Fruit fly (Drosophila melanogaster): ENCODE measurements around the gene GstZ2.

GstZ2 gene

DNA sequence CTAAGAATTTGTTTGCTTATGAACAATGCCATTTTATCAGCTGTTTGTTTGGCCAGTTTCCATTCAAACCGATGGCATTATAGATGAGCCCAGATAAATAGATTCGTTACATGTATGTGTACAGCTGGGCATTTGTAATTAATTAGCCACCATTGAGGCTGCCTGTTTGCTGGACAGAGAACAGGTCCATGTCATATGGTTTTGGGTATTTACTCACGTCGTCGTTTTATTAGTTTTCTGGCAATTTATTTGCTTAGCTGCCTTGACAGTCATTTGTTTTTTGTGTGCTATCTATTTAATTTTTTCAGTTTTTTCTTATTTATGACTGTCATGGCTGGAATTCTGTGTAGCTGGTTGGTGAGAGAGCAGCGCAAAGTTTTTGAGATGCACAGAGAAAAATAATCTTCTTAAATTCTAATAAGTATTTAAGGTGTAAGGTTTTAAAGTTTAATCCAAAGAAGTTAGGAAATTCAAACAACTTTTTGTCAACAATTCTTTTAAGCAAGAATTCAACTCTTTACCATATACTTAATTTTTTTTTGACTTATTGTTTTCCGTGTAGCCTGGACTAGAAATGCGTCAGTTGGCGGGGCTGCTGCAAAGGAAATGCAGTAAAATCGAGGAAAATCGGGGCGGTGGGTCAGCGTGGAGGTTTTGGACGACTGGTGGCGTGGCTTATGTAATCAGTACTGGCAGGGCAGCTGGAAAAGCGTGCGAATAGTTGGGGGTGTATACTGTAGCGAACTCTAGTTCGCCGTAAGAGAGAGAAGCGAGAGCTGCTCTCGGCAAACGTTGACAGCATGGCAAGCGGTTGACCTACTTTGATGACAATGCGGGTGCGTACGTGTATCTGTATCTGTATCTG lies 25.7 kb downstream of the GstZ2 start (continued):
- TF ChIP-seq gfzf (GFP tag; optimal IDR thresholded peaks at IDR 0.05), result no peak
- peak; percentile 67 for TF ChIP-seq org-1 (GFP tag; optimal IDR thresholded peaks at IDR 0.05)
- TF ChIP-seq oc (tag; optimal IDR thresholded peaks at IDR 0.05), result peak; percentile 69
- no peak for TF ChIP-seq Hey (tag; optimal IDR thresholded peaks at IDR 0.05)
- TF ChIP-seq HLHmδ (GFP tag; optimal IDR thresholded peaks at IDR 0.05), result no peak
- peak; percentile 78 for TF ChIP-seq CG9215 (GFP tag; IDR thresholded peaks at IDR 0.05)
- peak; percentile 8 for TF ChIP-seq CG10431 (GFP tag; optimal IDR thresholded peaks at IDR 0.05)
- peak; percentile 75 for TF ChIP-seq sens-2 (GFP tag; IDR thresholded peaks at IDR 0.05)
- peak; percentile 57 for TF ChIP-seq CG12942 (GFP tag; optimal IDR thresholded peaks at IDR 0.05)
- TF ChIP-seq CG15479 (GFP tag; optimal IDR thresholded peaks at IDR 0.05), result no peak
- TF ChIP-seq sd (tag; optimal IDR thresholded peaks at IDR 0.05), result peak; percentile 77
- peak; percentile 26 for TF ChIP-seq CG10274 (GFP tag; optimal IDR thresholded peaks at IDR 0.05)
- peak; percentile 93 for TF ChIP-seq ci (GFP tag; IDR thresholded peaks at IDR 0.05)
- TF ChIP-seq Pdp1 (GFP tag; optimal IDR thresholded peaks at IDR 0.05), result peak; percentile 68 to 93
- peak; percentile 74 for TF ChIP-seq Nf-YC (tag; optimal IDR thresholded peaks at IDR 0.05)
- TF ChIP-seq Dp (GFP tag; optimal IDR thresholded peaks at IDR 0.05), result no peak
- no peak for TF ChIP-seq fd64A (GFP tag; optimal IDR thresholded peaks at IDR 0.05)
- TF ChIP-seq CG4730 (GFP tag; IDR thresholded peaks at IDR 0.05), result peak; percentile 77
- peak; percentile 49 for TF ChIP-seq NC2α (GFP tag; optimal IDR thresholded peaks at IDR 0.05)
- no peak for TF ChIP-seq cad (GFP tag; optimal IDR thresholded peaks at IDR 0.05)
- TF ChIP-seq pum (GFP tag; optimal IDR thresholded peaks at IDR 0.05), result peak; percentile 76
- TF ChIP-seq Gsc (GFP tag; IDR thresholded peaks at IDR 0.05), result no peak; the same call in 1 of the 2 replicates
- peak; percentile 85 for TF ChIP-seq gce (GFP tag; IDR thresholded peaks at IDR 0.05)
- peak; percentile 74; the same call in 2 of the 3 replicates for TF ChIP-seq CG11093 (GFP tag; IDR thresholded peaks at IDR 0.05)
- TF ChIP-seq Atf-2 (GFP tag; optimal IDR thresholded peaks at IDR 0.05), result peak; percentile 67
- TF ChIP-seq sqz (GFP tag; optimal IDR thresholded peaks at IDR 0.05), result peak; percentile 82
- no peak for TF ChIP-seq bbx (GFP tag; IDR thresholded peaks at IDR 0.05; ENCODE audit: partially characterized antibody)
- TF ChIP-seq luna (GFP tag; optimal IDR thresholded peaks at IDR 0.05), result peak; percentile 71
- TF ChIP-seq nau (GFP tag; optimal IDR thresholded peaks at IDR 0.05), result peak; percentile 81
- no peak for TF ChIP-seq CG14965 (GFP tag; optimal IDR thresholded peaks at IDR 0.05; ENCODE audit: borderline replicate concordance)
- peak; percentile 83 for TF ChIP-seq CG10979 (tag; optimal IDR thresholded peaks at IDR 0.05)
- TF ChIP-seq vnd (GFP tag; IDR thresholded peaks at IDR 0.05; ENCODE audit: partially characterized antibody), result no peak
- TF ChIP-seq CG8924 (tag; optimal IDR thresholded peaks at IDR 0.05), result peak; percentile 91
- peak; percentile 93 for TF ChIP-seq slbo (GFP tag; IDR thresholded peaks at IDR 0.05)
- TF ChIP-seq CG17385 (GFP tag; optimal IDR thresholded peaks at IDR 0.05), result peak; percentile 84
- TF ChIP-seq Bdp1 (GFP tag; optimal IDR thresholded peaks at IDR 0.05), result peak; percentile 34
- TF ChIP-seq Ravus (GFP tag; IDR thresholded peaks at IDR 0.05), result peak; percentile 33
- peak; percentile 96 for TF ChIP-seq Ets65A (GFP tag)
- peak; percentile 38 for TF ChIP-seq Lhr (GFP tag; optimal IDR thresholded peaks at IDR 0.05)
- peak; percentile 92 for TF ChIP-seq CG15269 (tag; optimal IDR thresholded peaks at IDR 0.05)
- peak; percentile 61 for TF ChIP-seq CG10543 (GFP tag; optimal IDR thresholded peaks at IDR 0.05)
- peak; percentile 84 for TF ChIP-seq CG7839 (tag; optimal IDR thresholded peaks at IDR 0.05)
- peak; percentile 17; the same call in 1 of the 3 replicates for TF ChIP-seq CG11560 (tag; IDR thresholded peaks at IDR 0.05)
- peak; percentile 70 for TF ChIP-seq CG6175 (GFP tag; IDR thresholded peaks at IDR 0.05)
- TF ChIP-seq tap (tag; optimal IDR thresholded peaks at IDR 0.05), result peak; percentile 86
- peak; percentile 19 for TF ChIP-seq CG7271 (tag; optimal IDR thresholded peaks at IDR 0.05)
- no peak for TF ChIP-seq ERR (GFP tag; optimal IDR thresholded peaks at IDR 0.05)
- peak; percentile 64 for TF ChIP-seq CG9609 (GFP tag; optimal IDR thresholded peaks at IDR 0.05)
- TF ChIP-seq fru (optimal IDR thresholded peaks at IDR 0.05), result no peak
